Fruit fly (Drosophila melanogaster): ENCODE measurements around the gene CrebA.

dm6 chr3L:15508233-15508632, 27.0 kb upstream of the CrebA start, which contains the start of gene CG7841:
- peak; percentile 97 for TF ChIP-seq Bteb2 (GFP tag; optimal IDR thresholded peaks at IDR 0.05)
- TF ChIP-seq Ets65A (GFP tag), result peak; percentile 98
- TF ChIP-seq Lpt (GFP tag; optimal IDR thresholded peaks at IDR 0.05), result no peak
- TF ChIP-seq CG8290 (GFP tag; optimal IDR thresholded peaks at IDR 0.05), result peak; percentile 94
- TF ChIP-seq CG8290 (tag; optimal IDR thresholded peaks at IDR 0.05), result peak; percentile 94 to 96
- peak; percentile 95 for TF ChIP-seq tgo (GFP tag; IDR thresholded peaks at IDR 0.05)

Data from whole organism, embryonic.